Worm (Caenorhabditis elegans) whole organism, L3 larva: ENCODE results near the gene scl-19.

Source experiments
- daf-12 ChIP-seq: fragments of 150-350 bp; optimal IDR thresholded peaks from 2 replicates; lab custom pipeline; 2014; ENCODE audit warnings: missing biosample characterization, missing genetic modification reagents, missing genetic modification characterization
- nfya-1 ChIP-seq: sonication (generic microtip); optimal IDR thresholded peaks from 2 replicates; lab custom pipeline; 2017; ENCODE audit warnings: missing genetic modification characterization, mild to moderate bottlenecking, missing compliant biosample characterization, antibody characterized with exemption, moderate library complexity; ENCODE audit not compliant: insufficient read depth
- ztf-4 ChIP-seq: fragments of 150-350 bp; optimal IDR thresholded peaks from 2 replicates; lab custom pipeline; 2014; ENCODE audit warnings: missing biosample characterization, missing genetic modification characterization

DNA sequence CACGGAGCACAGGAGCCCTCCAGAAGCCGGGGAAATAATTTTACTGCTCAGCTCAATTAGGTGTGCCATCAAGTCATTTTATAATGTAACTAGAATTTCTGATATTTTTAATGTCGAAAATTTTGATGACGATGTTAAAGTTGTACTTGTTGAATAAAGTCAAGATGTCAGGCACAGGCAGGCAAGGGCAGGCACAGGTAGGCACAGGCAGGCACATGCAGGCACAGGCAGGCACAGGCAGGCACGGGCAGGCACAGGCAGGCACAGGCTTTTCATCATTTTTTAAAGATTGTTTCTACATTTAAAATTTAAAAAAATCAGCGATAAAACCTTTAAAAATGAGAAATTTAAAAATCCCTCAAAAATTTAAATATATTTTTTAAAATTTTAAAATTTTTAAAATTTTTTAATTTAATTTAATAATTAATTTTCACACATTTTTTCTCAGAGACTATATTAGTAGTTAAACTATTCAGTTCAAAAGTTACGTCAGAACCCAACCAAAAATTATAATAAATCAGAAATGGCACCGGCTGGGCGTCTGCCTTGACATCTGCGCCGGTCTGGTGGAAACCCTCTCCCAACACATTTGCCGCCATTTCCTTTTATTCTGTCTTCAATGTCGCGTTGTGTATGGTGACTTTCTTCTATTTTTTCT is 22.5 kb upstream of the scl-19 start, which contains the start of gene Y17D7C.6:
- no peak for TF ChIP-seq nfya-1 (tag; lab: Kevin White, UChicago)
- no peak for TF ChIP-seq ztf-4
- TF ChIP-seq daf-12 (tag; lab: Kevin White, UChicago) = no peak
